Worm (Caenorhabditis elegans) whole organism, L4 larva: ENCODE data around the gene ddb-1.

Experiments used
- R02D3.7 ChIP-seq: fragments of 150-350 bp; sonication (generic microtip); optimal IDR thresholded peaks from 3 replicates; lab custom pipeline; 2014; ENCODE audit warnings: missing biosample characterization, missing genetic modification characterization
- Y48G9A.11 ChIP-seq: fragments of 200-800 bp; sonication (Bioruptor generic); IDR thresholded peaks from 2 replicates; pipeline ENCODE4 v1.3.6; 2022; ENCODE audit warnings: missing genetic modification reagents, missing genetic modification characterization, missing compliant biosample characterization
- dpl-1 ChIP-seq: fragments of 150-350 bp; optimal IDR thresholded peaks from 2 replicates; lab custom pipeline; 2014; ENCODE audit warnings: missing biosample characterization, missing genetic modification reagents, missing genetic modification characterization
- fkh-10 ChIP-seq: fragments of 150-350 bp; optimal IDR thresholded peaks from 2 replicates; lab custom pipeline; 2014; ENCODE audit warnings: missing biosample characterization, missing genetic modification reagents, missing genetic modification characterization
- lin-39 ChIP-seq: fragments of 150-350 bp; optimal IDR thresholded peaks from 2 replicates; lab custom pipeline; 2014; ENCODE audit warnings: missing biosample characterization, missing genetic modification reagents, missing genetic modification characterization
- mdl-1 ChIP-seq, 2 experiments: fragments of 150-350 bp in 1 of 2; sonication (generic microtip) in 1 of 2; optimal IDR thresholded peaks; 2 replicates each; lab custom pipeline; 2014 to 2017; ENCODE audit warnings: missing biosample characterization in 2 of 2, missing genetic modification characterization in 2 of 2
- mes-2 ChIP-seq: sonication (generic microtip); optimal IDR thresholded peaks from 2 replicates; lab custom pipeline; 2016; ENCODE audit warnings: missing genotype, mild to moderate bottlenecking, missing genetic modification characterization, missing compliant biosample characterization; ENCODE audit not compliant: poor library complexity, severe bottlenecking
- nhr-41 ChIP-seq: fragments of 200-800 bp; sonication (Bioruptor generic); IDR thresholded peaks from 2 replicates; pipeline ENCODE4 v1.3.6; 2022; ENCODE audit warnings: missing genetic modification reagents, missing genetic modification characterization, missing compliant biosample characterization
- nhr-76 ChIP-seq: fragments of 150-350 bp; optimal IDR thresholded peaks from 2 replicates; lab custom pipeline; 2014; ENCODE audit warnings: missing biosample characterization, missing genetic modification characterization
- pha-4 ChIP-seq, 2 experiments: fragments of 150-350 bp in 1 of 2; fragments of 200-800 bp in 1 of 2; sonication (Bioruptor generic) in 1 of 2; IDR thresholded peaks in 1 of 2; optimal IDR thresholded peaks in 1 of 2; 2 replicates each; pipeline versions ENCODE4 v1.3.6 to Lab custom; 2014 to 2022; ENCODE audit warnings: missing genetic modification characterization in 2 of 2, missing genetic modification reagents in 2 of 2, missing biosample characterization in 1 of 2, missing compliant biosample characterization in 1 of 2
- spr-1 ChIP-seq: sonication (generic microtip); optimal IDR thresholded peaks from 2 replicates; lab custom pipeline; 2016; ENCODE audit warnings: mild to moderate bottlenecking, missing genetic modification characterization, missing compliant biosample characterization
- unc-62 ChIP-seq, 3 experiments: fragments of 150-350 bp in 1 of 3; sonication (generic microtip); optimal IDR thresholded peaks in 2 of 3; peaks in 1 of 3; 1 replicate in 1 of 3; 2 replicates in 2 of 3; lab custom pipeline; 2014 to 2017; ENCODE audit warnings: missing biosample characterization in 3 of 3, missing genetic modification characterization in 3 of 3, missing genetic modification reagents in 3 of 3, missing genotype in 1 of 3

- TF ChIP-seq dpl-1, result no peak
- TF ChIP-seq mdl-1 (tag; optimal IDR thresholded peaks at IDR 0.05; lab: Kevin White, UChicago), result no peak
- no peak for TF ChIP-seq R02D3.7 (tag; lab: Kevin White, UChicago)
- no peak for TF ChIP-seq Y48G9A.11 (GFP tag; lab: Robert Waterston, UW)
- no peak for TF ChIP-seq pha-4 (GFP tag; IDR thresholded peaks at IDR 0.05; lab: Robert Waterston, UW)
- TF ChIP-seq pha-4 (tag; optimal IDR thresholded peaks at IDR 0.05; lab: Kevin White, UChicago), result no peak
- TF ChIP-seq lin-39 (tag; lab: Kevin White, UChicago), result no peak
- TF ChIP-seq unc-62 (GFP tag; optimal IDR thresholded peaks at IDR 0.05 in 1 of 2; lab: Kevin White, UChicago), result no peak
- no peak for TF ChIP-seq unc-62 (tag; optimal IDR thresholded peaks at IDR 0.05; lab: Kevin White, UChicago)
- no peak for TF ChIP-seq nhr-41 (GFP tag; lab: Robert Waterston, UW)
- no peak for TF ChIP-seq mes-2
- no peak for TF ChIP-seq fkh-10 (GFP tag; lab: Kevin White, UChicago)
- no peak for TF ChIP-seq spr-1 (tag; lab: Kevin White, UChicago)
- no peak for TF ChIP-seq nhr-76 (tag; lab: Kevin White, UChicago)
Observed at ce11 chrIV:12143231-12143630, 22.3 kb upstream of the ddb-1 start, which contains the start of gene B0001.5.
